Worm (Caenorhabditis elegans) whole organism, L3 larva: Measurements from ENCODE around the gene ptb-1.

Source experiments
- R02D3.7 ChIP-seq: fragments of 150-350 bp; optimal IDR thresholded peaks from 2 replicates; lab custom pipeline; 2014; ENCODE audit warnings: missing biosample characterization, missing genetic modification characterization
- ZK546.5 ChIP-seq: sonication (generic microtip); optimal IDR thresholded peaks from 2 replicates; lab custom pipeline; 2017; ENCODE audit warnings: missing biosample characterization, missing genetic modification characterization
- aly-2 ChIP-seq: fragments of 150-350 bp; optimal IDR thresholded peaks from 2 replicates; lab custom pipeline; 2014; ENCODE audit warnings: missing biosample characterization, missing genetic modification characterization
- ceh-16 ChIP-seq: sonication (generic microtip); optimal IDR thresholded peaks from 2 replicates; lab custom pipeline; 2017; ENCODE audit warnings: missing biosample characterization, missing genetic modification characterization
- ceh-82 ChIP-seq: fragments of 150-350 bp; optimal IDR thresholded peaks from 2 replicates; lab custom pipeline; 2014; ENCODE audit warnings: missing biosample characterization, missing genetic modification characterization
- ceh-9 ChIP-seq: sonication (generic microtip); optimal IDR thresholded peaks from 2 replicates; lab custom pipeline; 2018; ENCODE audit warnings: missing biosample characterization, missing genetic modification characterization
- daf-12 ChIP-seq: fragments of 150-350 bp; optimal IDR thresholded peaks from 2 replicates; lab custom pipeline; 2014; ENCODE audit warnings: missing biosample characterization, missing genetic modification reagents, missing genetic modification characterization
- elt-2 ChIP-seq: sonication (generic microtip); optimal IDR thresholded peaks from 2 replicates; lab custom pipeline; 2016; ENCODE audit warnings: missing genetic modification reagents, mild to moderate bottlenecking, missing genetic modification characterization, missing compliant biosample characterization
- eor-1 ChIP-seq, 2 experiments: fragments of 150-350 bp; optimal IDR thresholded peaks; 2 replicates each; lab custom pipeline; 2014 to 2018; ENCODE audit warnings: missing biosample characterization in 2 of 2, missing genetic modification characterization in 2 of 2
- fkh-10 ChIP-seq: sonication (generic microtip); optimal IDR thresholded peaks from 2 replicates; lab custom pipeline; 2017; ENCODE audit warnings: missing biosample characterization, missing genetic modification reagents, missing genetic modification characterization
- fkh-2 ChIP-seq: fragments of 150-350 bp; optimal IDR thresholded peaks from 2 replicates; lab custom pipeline; 2014; ENCODE audit warnings: missing biosample characterization, missing genetic modification reagents, missing genetic modification characterization
- hmg-11 ChIP-seq: sonication (generic microtip); optimal IDR thresholded peaks from 2 replicates; lab custom pipeline; 2016; ENCODE audit warnings: missing genetic modification characterization, missing compliant biosample characterization
- jun-1 ChIP-seq: fragments of 150-350 bp; optimal IDR thresholded peaks from 2 replicates; lab custom pipeline; 2014; ENCODE audit warnings: missing biosample characterization, missing genetic modification reagents, missing genetic modification characterization
- lin-15B ChIP-seq: fragments of 150-350 bp; optimal IDR thresholded peaks from 2 replicates; lab custom pipeline; 2014; ENCODE audit warnings: missing biosample characterization, missing genetic modification characterization
- lin-39 ChIP-seq: fragments of 150-350 bp; optimal IDR thresholded peaks from 2 replicates; lab custom pipeline; 2018; ENCODE audit warnings: missing biosample characterization, missing genetic modification reagents, missing genetic modification characterization
- lsy-12 ChIP-seq: sonication (generic microtip); optimal IDR thresholded peaks from 2 replicates; lab custom pipeline; 2016; ENCODE audit warnings: mild to moderate bottlenecking, missing genetic modification characterization, missing compliant biosample characterization
- mdl-1 ChIP-seq: fragments of 150-350 bp; optimal IDR thresholded peaks from 2 replicates; lab custom pipeline; 2014; ENCODE audit warnings: missing biosample characterization, missing genetic modification characterization
- nfya-1 ChIP-seq: sonication (generic microtip); optimal IDR thresholded peaks from 2 replicates; lab custom pipeline; 2017; ENCODE audit warnings: missing genetic modification characterization, mild to moderate bottlenecking, missing compliant biosample characterization, antibody characterized with exemption, moderate library complexity; ENCODE audit not compliant: insufficient read depth
- nhr-11 ChIP-seq: fragments of 150-350 bp; optimal IDR thresholded peaks from 2 replicates; lab custom pipeline; 2014; ENCODE audit warnings: missing biosample characterization, missing genetic modification characterization
- nhr-23 ChIP-seq: fragments of 150-350 bp; optimal IDR thresholded peaks from 2 replicates; lab custom pipeline; 2014; ENCODE audit warnings: missing biosample characterization, missing genetic modification reagents, missing genetic modification characterization
- nhr-237 ChIP-seq: fragments of 150-350 bp; optimal IDR thresholded peaks from 2 replicates; lab custom pipeline; 2014; ENCODE audit warnings: missing biosample characterization, missing genetic modification characterization
- nhr-28 ChIP-seq: fragments of 150-350 bp; optimal IDR thresholded peaks from 2 replicates; lab custom pipeline; 2014; ENCODE audit warnings: missing biosample characterization, missing genetic modification characterization
- nhr-43 ChIP-seq: sonication (generic microtip); optimal IDR thresholded peaks from 2 replicates; lab custom pipeline; 2016; ENCODE audit warnings: mild to moderate bottlenecking, missing genetic modification characterization, missing compliant biosample characterization; ENCODE audit not compliant: poor library complexity, severe bottlenecking
- nhr-76 ChIP-seq: fragments of 150-350 bp; sonication (generic microtip); optimal IDR thresholded peaks from 5 replicates; lab custom pipeline; 2014; ENCODE audit warnings: missing biosample characterization, missing genetic modification characterization
- nhr-77 ChIP-seq: fragments of 150-350 bp; optimal IDR thresholded peaks from 2 replicates; lab custom pipeline; 2014; ENCODE audit warnings: missing biosample characterization, missing genetic modification characterization
- pha-4 ChIP-seq: fragments of 150-350 bp; optimal IDR thresholded peaks from 2 replicates; lab custom pipeline; 2014; ENCODE audit warnings: missing biosample characterization, missing genetic modification reagents, missing genetic modification characterization
- pqm-1 ChIP-seq: fragments of 150-350 bp; optimal IDR thresholded peaks from 2 replicates; lab custom pipeline; 2017; ENCODE audit warnings: missing biosample characterization, missing genetic modification characterization, inconsistent platforms
- skn-1 ChIP-seq: fragments of 150-350 bp; optimal IDR thresholded peaks from 2 replicates; lab custom pipeline; 2014; ENCODE audit warnings: missing biosample characterization, missing genetic modification characterization
- tbx-2 ChIP-seq: sonication (generic microtip); optimal IDR thresholded peaks from 2 replicates; lab custom pipeline; 2016; ENCODE audit warnings: mild to moderate bottlenecking, missing genetic modification characterization, missing compliant biosample characterization
- unc-39 ChIP-seq: sonication (generic microtip); optimal IDR thresholded peaks from 4 replicates; lab custom pipeline; 2017; ENCODE audit warnings: missing biosample characterization, missing genetic modification characterization
- zag-1 ChIP-seq: fragments of 150-350 bp; optimal IDR thresholded peaks from 2 replicates; lab custom pipeline; 2014; ENCODE audit warnings: missing biosample characterization, missing genetic modification characterization
- ztf-11 ChIP-seq: fragments of 150-350 bp; optimal IDR thresholded peaks from 2 replicates; lab custom pipeline; 2014; ENCODE audit warnings: missing biosample characterization, missing genetic modification characterization
- ztf-4 ChIP-seq: fragments of 150-350 bp; optimal IDR thresholded peaks from 2 replicates; lab custom pipeline; 2014; ENCODE audit warnings: missing biosample characterization, missing genetic modification characterization

The ptb-1 gene

ce11 chrII:10646901-10647566 is 28.4 kb upstream of the ptb-1 start, which contains the start of gene M28.10:
TSS of gene M28.10 (plus strand) at chrII:10647516.
- TF ChIP-seq eor-1 (tag; optimal IDR thresholded peaks at IDR 0.05; lab: Kevin White, UChicago) (no peak), elt-2 (tag; lab: Kevin White, UChicago) (peak; percentile 58), pqm-1 (tag; lab: Kevin White, UChicago) (peak; percentile 12), fkh-10 (GFP tag; lab: Kevin White, UChicago) (no peak)

ce11 chrII:10652112-10652511 is 23.3 kb upstream of the ptb-1 start, which contains the start of gene nphp-1:
TSS of gene nphp-1 (minus strand) at chrII:10652256.
- no peak for TF ChIP-seq mdl-1 (tag; lab: Kevin White, UChicago)
- no peak for TF ChIP-seq nhr-237 (tag; lab: Kevin White, UChicago)
- no peak for TF ChIP-seq ceh-16 (tag; lab: Kevin White, UChicago)
- TF ChIP-seq nhr-76 (tag; lab: Kevin White, UChicago), result no peak
- no peak for TF ChIP-seq hmg-11
- no peak for TF ChIP-seq nhr-77
- no peak for TF ChIP-seq nhr-43
- no peak for TF ChIP-seq daf-12 (tag; lab: Kevin White, UChicago)
- no peak for TF ChIP-seq nfya-1
- TF ChIP-seq aly-2 (tag; lab: Kevin White, UChicago), result no peak
- no peak for TF ChIP-seq lin-39 (tag; lab: Kevin White, UChicago)
- TF ChIP-seq fkh-10 (GFP tag; lab: Kevin White, UChicago), result no peak
- TF ChIP-seq ceh-9 (tag; lab: Kevin White, UChicago), result no peak
- no peak for TF ChIP-seq lin-15B (tag; lab: Kevin White, UChicago)
- no peak for TF ChIP-seq pqm-1 (tag; lab: Kevin White, UChicago)
- no peak for TF ChIP-seq ztf-11
- TF ChIP-seq jun-1, result no peak
- no peak for TF ChIP-seq ZK546.5 (tag; lab: Kevin White, UChicago)
- TF ChIP-seq, all 47 proteins: peak for 0

- TF ChIP-seq elt-2 (tag; lab: Kevin White, UChicago) (peak; percentile 66), hmg-11 (no peak), pha-4 (tag; lab: Kevin White, UChicago) (peak; percentile 33), unc-39 (tag; lab: Kevin White, UChicago) (no peak), skn-1 (no peak), pqm-1 (tag; lab: Kevin White, UChicago) (peak; percentile 7)
Measured at ce11 chrII:10653559-10653958, 21.8 kb upstream of the ptb-1 start.

DNA sequence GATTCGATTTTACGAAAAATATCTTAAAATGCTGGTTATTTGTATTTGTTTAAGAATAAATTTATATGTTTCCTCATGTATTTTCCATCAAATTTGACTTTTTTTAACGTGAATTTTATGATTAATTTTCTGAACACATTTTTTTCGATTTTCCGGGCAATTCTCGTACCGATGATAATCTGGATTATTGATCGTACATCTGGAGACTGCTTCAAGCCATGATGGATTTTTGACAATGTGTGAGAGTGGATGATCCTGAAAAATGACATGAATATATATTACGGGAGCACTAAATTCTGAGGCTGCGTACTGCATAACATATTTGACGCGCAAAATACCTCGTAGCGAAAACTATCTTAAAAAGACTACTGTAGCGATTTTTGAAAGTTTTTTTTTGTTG is 21.0 kb upstream of the ptb-1 start:
- no peak for TF ChIP-seq pha-4 (tag; lab: Kevin White, UChicago)
- TF ChIP-seq nhr-28 (tag; lab: Kevin White, UChicago), result no peak
- no peak for TF ChIP-seq ceh-16 (tag; lab: Kevin White, UChicago)
- no peak for TF ChIP-seq zag-1 (tag; lab: Kevin White, UChicago)
- no peak for TF ChIP-seq nhr-23 (tag; lab: Kevin White, UChicago)
- no peak for TF ChIP-seq nhr-43
- TF ChIP-seq R02D3.7, result no peak
- no peak for TF ChIP-seq ztf-11
- no peak for TF ChIP-seq elt-2 (tag; lab: Kevin White, UChicago)
- no peak for TF ChIP-seq fkh-2 (tag; lab: Kevin White, UChicago)
- no peak for TF ChIP-seq tbx-2 (tag; lab: Kevin White, UChicago)
- no peak for TF ChIP-seq nfya-1
- TF ChIP-seq unc-39 (tag; lab: Kevin White, UChicago), result no peak
- no peak for TF ChIP-seq ztf-4 (tag; lab: Kevin White, UChicago)
- no peak for TF ChIP-seq lsy-12
- no peak for TF ChIP-seq ceh-82 (tag; lab: Kevin White, UChicago)
- TF ChIP-seq nhr-11, result no peak
- no peak for TF ChIP-seq hmg-11
- TF ChIP-seq, all 47 proteins: peak for 0

- TF ChIP-seq daf-12 (tag; lab: Kevin White, UChicago) (no peak), elt-2 (tag; lab: Kevin White, UChicago) (peak; percentile 58)
Measured at ce11 chrII:10656395-10656794, 19.0 kb upstream of the ptb-1 start.
